1 fruit fly cellular context compared by ENCODE assay signal in the genomic region with DNA sequence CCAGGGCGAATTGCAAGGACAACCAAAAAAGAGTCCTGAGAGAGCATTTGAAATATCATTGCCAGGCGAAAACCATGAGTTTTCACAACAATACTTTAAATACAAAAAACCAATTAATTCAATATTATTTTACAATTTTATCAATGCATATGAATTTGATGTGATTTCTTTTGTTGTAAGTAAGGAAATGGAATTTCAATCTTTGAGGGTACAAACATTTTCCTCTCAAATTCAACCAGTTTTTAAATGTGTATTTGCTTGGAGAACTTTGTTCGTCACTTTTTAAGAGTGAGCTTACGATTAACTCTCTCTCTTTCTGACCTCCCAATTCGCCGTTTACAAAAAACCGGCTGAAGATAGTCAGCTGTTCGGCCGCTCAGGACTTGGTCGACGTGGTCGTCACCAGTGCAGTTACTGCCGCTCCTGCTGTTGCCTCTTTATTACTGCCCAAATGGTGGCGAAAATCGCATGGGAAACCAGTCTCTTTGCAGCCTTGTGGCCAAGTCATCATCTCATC.
A peak's percentile ranks its signal among the peaks of the same experiment; 100 is the strongest.
TF ChIP-seq lines count a peak whose summit lies in the region.

No protein-coding gene starts in this region.

TF ChIP-seq in whole organism, embryonic, 481 proteins besides CTCF, POLR2A, EP300 and RAD21 (continued from another document and continues in another):
- TF ChIP-seq hbn (GFP tag; IDR thresholded peaks at IDR 0.05; lab: Robert Waterston, UW; ENCODE audit: partially characterized antibody) (no peak), Lim3 (GFP tag; IDR thresholded peaks at IDR 0.05; lab: Robert Waterston, UW) (no peak), ac (GFP tag; optimal IDR thresholded peaks at IDR 0.05; lab: Kevin White, UChicago) (no peak), so (GFP tag; IDR thresholded peaks at IDR 0.05; lab: Robert Waterston, UW) (0 out of 3 replicates have a peak, but pooled peaks have one; percentile 30), dan (GFP tag; IDR thresholded peaks at IDR 0.05; lab: Robert Waterston, UW) (no peak), CG12071 (GFP tag; optimal IDR thresholded peaks at IDR 0.05; lab: Kevin White, UChicago) (no peak), sens-2 (GFP tag; IDR thresholded peaks at IDR 0.05; lab: Robert Waterston, UW) (no peak), Fer2 (tag; optimal IDR thresholded peaks at IDR 0.05; lab: Kevin White, UChicago) (peak; percentile 18), bab2 (GFP tag; optimal IDR thresholded peaks at IDR 0.05; lab: Kevin White, UChicago) (no peak), HmgZ (tag; optimal IDR thresholded peaks at IDR 0.05; lab: Kevin White, UChicago) (peak; percentile 24), Chrac-16 (GFP tag; optimal IDR thresholded peaks at IDR 0.05; lab: Kevin White, UChicago) (peak; percentile 11), CG17612 (GFP tag; IDR thresholded peaks at IDR 0.05; lab: Robert Waterston, UW) (no peak), CG12236 (GFP tag; optimal IDR thresholded peaks at IDR 0.05; lab: Kevin White, UChicago) (no peak), Usf (GFP tag; optimal IDR thresholded peaks at IDR 0.05; lab: Kevin White, UChicago) (no peak), Mrtf (GFP tag; IDR thresholded peaks at IDR 0.05; lab: Robert Waterston, UW) (no peak), luna (GFP tag; optimal IDR thresholded peaks at IDR 0.05; lab: Kevin White, UChicago) (no peak), CG17361 (GFP tag; IDR thresholded peaks at IDR 0.05; lab: Robert Waterston, UW) (no peak), CG2678 (tag; optimal IDR thresholded peaks at IDR 0.05; lab: Kevin White, UChicago) (peak; percentile 79), pfk (GFP tag; optimal IDR thresholded peaks at IDR 0.05; lab: Kevin White, UChicago) (no peak), shn (GFP tag; optimal IDR thresholded peaks at IDR 0.05; lab: Kevin White, UChicago) (no peak), Nf-YA (GFP tag; IDR thresholded peaks at IDR 0.05; lab: Robert Waterston, UW) (no peak), ind (GFP tag; optimal IDR thresholded peaks at IDR 0.05; lab: Kevin White, UChicago) (peak; percentile 52), Max (GFP tag; optimal IDR thresholded peaks at IDR 0.05; lab: Kevin White, UChicago) (no peak), dpn (GFP tag; optimal IDR thresholded peaks at IDR 0.05; lab: Kevin White, UChicago) (peak in 1 of 2 experiments; percentile 22), CG1603 (tag; optimal IDR thresholded peaks at IDR 0.05; lab: Kevin White, UChicago) (no peak), CG1832 (GFP tag; optimal IDR thresholded peaks at IDR 0.05; lab: Kevin White, UChicago) (no peak), salm (tag; optimal IDR thresholded peaks at IDR 0.05; lab: Kevin White, UChicago) (no peak), br (optimal IDR thresholded peaks at IDR 0.05; lab: Kevin White, UChicago) (no peak), wdn (GFP tag; IDR thresholded peaks at IDR 0.05; lab: Robert Waterston, UW) (0 out of 2 replicates have a peak, but pooled peaks have one; percentile 6), CG32772 (GFP tag; IDR thresholded peaks at IDR 0.05; lab: Robert Waterston, UW) (peak; percentile 48; the same call in 1 of the 2 replicates), gce (GFP tag; IDR thresholded peaks at IDR 0.05; lab: Robert Waterston, UW) (0 out of 3 replicates have a peak, but pooled peaks have one; percentile 44), C15 (GFP tag; IDR thresholded peaks at IDR 0.05; lab: Robert Waterston, UW) (0 out of 3 replicates have a peak, but pooled peaks have one; percentile 10), Xbp1 (GFP tag; optimal IDR thresholded peaks at IDR 0.05; lab: Kevin White, UChicago) (peak; percentile 1), CG30403 (GFP tag; optimal IDR thresholded peaks at IDR 0.05; lab: Kevin White, UChicago) (peak; percentile 27), CG9817 (tag; optimal IDR thresholded peaks at IDR 0.05; lab: Kevin White, UChicago) (peak; percentile 24), CG1602 (GFP tag; optimal IDR thresholded peaks at IDR 0.05; lab: Kevin White, UChicago) (no peak), CG30431 (GFP tag; optimal IDR thresholded peaks at IDR 0.05; lab: Kevin White, UChicago) (no peak), Side (GFP tag; optimal IDR thresholded peaks at IDR 0.05; lab: Kevin White, UChicago) (no peak), CG4360 (GFP tag; IDR thresholded peaks at IDR 0.05; lab: Robert Waterston, UW) (no peak), Gsc (GFP tag; IDR thresholded peaks at IDR 0.05; lab: Robert Waterston, UW) (no peak), zf30C (GFP tag; optimal IDR thresholded peaks at IDR 0.05; lab: Kevin White, UChicago) (no peak), Dip2 (GFP tag; IDR thresholded peaks at IDR 0.05; lab: Robert Waterston, UW) (no peak), CG18619 (GFP tag; optimal IDR thresholded peaks at IDR 0.05; lab: Kevin White, UChicago) (peak; percentile 25), Hr3 (GFP tag; optimal IDR thresholded peaks at IDR 0.05; lab: Kevin White, UChicago) (no peak), CG12942 (GFP tag; optimal IDR thresholded peaks at IDR 0.05; lab: Kevin White, UChicago) (no peak), CG15073 (GFP tag; optimal IDR thresholded peaks at IDR 0.05; lab: Kevin White, UChicago) (no peak), ssp (GFP tag; IDR thresholded peaks at IDR 0.05; lab: Robert Waterston, UW) (no peak), Jarid2 (GFP tag; optimal IDR thresholded peaks at IDR 0.05; lab: Kevin White, UChicago) (no peak), CG8089 (GFP tag; optimal IDR thresholded peaks at IDR 0.05; lab: Kevin White, UChicago) (no peak), CG3995 (GFP tag; optimal IDR thresholded peaks at IDR 0.05; lab: Kevin White, UChicago) (no peak), CG6854 (GFP tag; optimal IDR thresholded peaks at IDR 0.05; lab: Kevin White, UChicago) (peak; percentile 33), HHEX (GFP tag; optimal IDR thresholded peaks at IDR 0.05; lab: Kevin White, UChicago) (peak; percentile 35), gem (tag; optimal IDR thresholded peaks at IDR 0.05; lab: Kevin White, UChicago) (peak; percentile 61), org-1 (GFP tag; optimal IDR thresholded peaks at IDR 0.05; lab: Kevin White, UChicago) (no peak), jing (GFP tag; optimal IDR thresholded peaks at IDR 0.05; lab: Kevin White, UChicago) (no peak), CG16863 (GFP tag; optimal IDR thresholded peaks at IDR 0.05; lab: Kevin White, UChicago) (no peak), CG10209 (GFP tag; optimal IDR thresholded peaks at IDR 0.05; lab: Kevin White, UChicago) (peak; percentile 14), gcm (GFP tag; optimal IDR thresholded peaks at IDR 0.05; lab: Kevin White, UChicago) (no peak), CG9797 (GFP tag; optimal IDR thresholded peaks at IDR 0.05; lab: Kevin White, UChicago) (no peak), h (optimal IDR thresholded peaks at IDR 0.05; lab: Kevin White, UChicago) (no peak), CG10959 (GFP tag; IDR thresholded peaks at IDR 0.05; lab: Robert Waterston, UW) (no peak), CG14441 (GFP tag; IDR thresholded peaks at IDR 0.05; lab: Robert Waterston, UW) (0 out of 2 replicates have a peak, but pooled peaks have one; percentile 35), CG18764 (GFP tag; optimal IDR thresholded peaks at IDR 0.05; lab: Kevin White, UChicago) (no peak), CG14965 (GFP tag; optimal IDR thresholded peaks at IDR 0.05; lab: Kevin White, UChicago; ENCODE audit: borderline replicate concordance) (no peak), btn (GFP tag; optimal IDR thresholded peaks at IDR 0.05; lab: Kevin White, UChicago) (no peak), CG2129 (GFP tag; IDR thresholded peaks at IDR 0.05; lab: Robert Waterston, UW; ENCODE audit: partially characterized antibody) (no peak), gsb (GFP tag; IDR thresholded peaks at IDR 0.05; lab: Robert Waterston, UW) (no peak), CkIIα-i1 (GFP tag; IDR thresholded peaks at IDR 0.05; lab: Robert Waterston, UW) (no peak), az2 (GFP tag; optimal IDR thresholded peaks at IDR 0.05; lab: Kevin White, UChicago) (peak; percentile 2), caup (GFP tag; optimal IDR thresholded peaks at IDR 0.05; lab: Kevin White, UChicago; ENCODE audit: severe bottlenecking) (peak; percentile 59), prd (optimal IDR thresholded peaks at IDR 0.05; lab: Kevin White, UChicago) (no peak), prd (GFP tag; IDR thresholded peaks at IDR 0.05; lab: Robert Waterston, UW) (no peak), twi (tag; optimal IDR thresholded peaks at IDR 0.05; lab: Kevin White, UChicago) (no peak), Bgb (GFP tag; IDR thresholded peaks at IDR 0.05; lab: Robert Waterston, UW; ENCODE audit: partially characterized antibody) (no peak), pb (GFP tag; optimal IDR thresholded peaks at IDR 0.05; lab: Kevin White, UChicago) (no peak), Hmr (GFP tag; optimal IDR thresholded peaks at IDR 0.05; lab: Kevin White, UChicago) (peak; percentile 67), disco-r (GFP tag; optimal IDR thresholded peaks at IDR 0.05; lab: Kevin White, UChicago) (no peak), zfh1 (GFP tag; IDR thresholded peaks at IDR 0.05; lab: Robert Waterston, UW) (no peak), nerfin-1 (tag; optimal IDR thresholded peaks at IDR 0.05; lab: Kevin White, UChicago) (no peak), CG7556 (GFP tag; optimal IDR thresholded peaks at IDR 0.05; lab: Kevin White, UChicago) (peak; percentile 67), ems (GFP tag; optimal IDR thresholded peaks at IDR 0.05; lab: Kevin White, UChicago) (no peak), Ptx1 (GFP tag; IDR thresholded peaks at IDR 0.05; lab: Robert Waterston, UW) (peak; percentile 17; the same call in 1 of the 2 replicates), HLH4C (GFP tag; IDR thresholded peaks at IDR 0.05; lab: Robert Waterston, UW; ENCODE audit: partially characterized antibody) (no peak), CG7357 (GFP tag; IDR thresholded peaks at IDR 0.05; lab: Robert Waterston, UW) (no peak), Atf3 (GFP tag; optimal IDR thresholded peaks at IDR 0.05; lab: Kevin White, UChicago) (no peak), CG13624 (GFP tag; optimal IDR thresholded peaks at IDR 0.05; lab: Kevin White, UChicago) (no peak), CG13123 (GFP tag; optimal IDR thresholded peaks at IDR 0.05; lab: Kevin White, UChicago) (no peak), otp (GFP tag; IDR thresholded peaks at IDR 0.05; lab: Robert Waterston, UW) (no peak), dysf (GFP tag; IDR thresholded peaks at IDR 0.05; lab: Robert Waterston, UW) (peak; percentile 74; the same call in 2 of the 3 replicates), pita (GFP tag; optimal IDR thresholded peaks at IDR 0.05; lab: Kevin White, UChicago) (no peak), Oli (tag; optimal IDR thresholded peaks at IDR 0.05; lab: Kevin White, UChicago) (peak; percentile 4), CG2875 (GFP tag; optimal IDR thresholded peaks at IDR 0.05; lab: Kevin White, UChicago) (no peak), Deaf1 (tag; optimal IDR thresholded peaks at IDR 0.05; lab: Kevin White, UChicago) (peak; percentile 10), CG7372 (GFP tag; IDR thresholded peaks at IDR 0.05; lab: Robert Waterston, UW) (peak; percentile 32; the same call in 1 of the 2 replicates), CG17912 (GFP tag; optimal IDR thresholded peaks at IDR 0.05; lab: Kevin White, UChicago) (no peak), Ssrp (tag; optimal IDR thresholded peaks at IDR 0.05; lab: Kevin White, UChicago) (no peak), CG12744 (GFP tag; optimal IDR thresholded peaks at IDR 0.05; lab: Kevin White, UChicago) (no peak), sima (GFP tag; optimal IDR thresholded peaks at IDR 0.05; lab: Kevin White, UChicago) (no peak), Taf1 (GFP tag; IDR thresholded peaks at IDR 0.05; lab: Robert Waterston, UW) (no peak), vvl (GFP tag; IDR thresholded peaks at IDR 0.05; lab: Robert Waterston, UW) (peak; percentile 29; the same call in 1 of the 2 replicates), CG10431 (GFP tag; optimal IDR thresholded peaks at IDR 0.05; lab: Kevin White, UChicago) (no peak), Lhr (GFP tag; optimal IDR thresholded peaks at IDR 0.05; lab: Kevin White, UChicago) (no peak), CG3163 (GFP tag; optimal IDR thresholded peaks at IDR 0.05; lab: Kevin White, UChicago) (peak; percentile 53), CG16813 (GFP tag; IDR thresholded peaks at IDR 0.05; lab: Robert Waterston, UW; ENCODE audit: partially characterized antibody) (no peak), Kr (GFP tag; optimal IDR thresholded peaks at IDR 0.05; lab: Kevin White, UChicago) (no peak), CG9727 (GFP tag; optimal IDR thresholded peaks at IDR 0.05; lab: Kevin White, UChicago) (peak; percentile 48), CG7271 (tag; optimal IDR thresholded peaks at IDR 0.05; lab: Kevin White, UChicago) (no peak), grn (GFP tag; optimal IDR thresholded peaks at IDR 0.05; lab: Kevin White, UChicago) (no peak), CG11456 (GFP tag; IDR thresholded peaks at IDR 0.05; lab: Robert Waterston, UW) (no peak), Lpt (GFP tag; optimal IDR thresholded peaks at IDR 0.05; lab: Kevin White, UChicago) (no peak), her (GFP tag; optimal IDR thresholded peaks at IDR 0.05; lab: Kevin White, UChicago) (no peak), CG18011 (GFP tag; optimal IDR thresholded peaks at IDR 0.05; lab: Kevin White, UChicago) (no peak), hb (GFP tag; IDR thresholded peaks at IDR 0.05; lab: Robert Waterston, UW; ENCODE audit: partially characterized antibody) (no peak), CG1024 (GFP tag; IDR thresholded peaks at IDR 0.05; lab: Robert Waterston, UW) (no peak; the same call in 1 of the 2 replicates), NfI (GFP tag; optimal IDR thresholded peaks at IDR 0.05; lab: Kevin White, UChicago) (peak; percentile 48), en (GFP tag; optimal IDR thresholded peaks at IDR 0.05; lab: Kevin White, UChicago) (no peak), CG6654 (GFP tag; optimal IDR thresholded peaks at IDR 0.05; lab: Kevin White, UChicago) (no peak), Blimp-1 (GFP tag; optimal IDR thresholded peaks at IDR 0.05; lab: Kevin White, UChicago) (peak; percentile 26), yki (optimal IDR thresholded peaks at IDR 0.05; lab: Kevin White, UChicago) (no peak), Atf-2 (GFP tag; optimal IDR thresholded peaks at IDR 0.05; lab: Kevin White, UChicago) (no peak), CG13894 (tag; optimal IDR thresholded peaks at IDR 0.05; lab: Kevin White, UChicago) (peak; percentile 39), sqz (GFP tag; optimal IDR thresholded peaks at IDR 0.05; lab: Kevin White, UChicago) (no peak), CG16815 (GFP tag; optimal IDR thresholded peaks at IDR 0.05; lab: Kevin White, UChicago) (no peak), chif (GFP tag; optimal IDR thresholded peaks at IDR 0.05; lab: Kevin White, UChicago) (no peak), CG11695 (GFP tag; IDR thresholded peaks at IDR 0.05; lab: Robert Waterston, UW) (peak; percentile 57; the same call in 2 of the 3 replicates), CG6254 (GFP tag; optimal IDR thresholded peaks at IDR 0.05; lab: Kevin White, UChicago) (no peak), E2f2 (GFP tag; IDR thresholded peaks at IDR 0.05; lab: Robert Waterston, UW) (peak; percentile 31; the same call in 1 of the 2 replicates), CG7745 (tag; optimal IDR thresholded peaks at IDR 0.05; lab: Kevin White, UChicago) (no peak)
